Worm (Caenorhabditis elegans) whole organism, L1 larva: ENCODE results near the gene C23F12.3.
A peak's percentile ranks its signal among the peaks of the same experiment; 100 is the strongest.

Experiments
- C04F5.9 ChIP-seq: sonication (generic microtip); optimal IDR thresholded peaks from 2 replicates; lab custom pipeline; 2016; ENCODE audit warnings: missing genetic modification characterization, missing compliant biosample characterization
- F16B12.6 ChIP-seq: fragments of 150-350 bp; optimal IDR thresholded peaks from 2 replicates; lab custom pipeline; 2014; ENCODE audit warnings: missing biosample characterization, missing genetic modification characterization
- Y116A8C.19 ChIP-seq: sonication (generic microtip); optimal IDR thresholded peaks from 2 replicates; lab custom pipeline; 2016; ENCODE audit warnings: missing compliant biosample characterization, missing genetic modification characterization, borderline replicate concordance
- aha-1 ChIP-seq: fragments of 150-350 bp; optimal IDR thresholded peaks from 2 replicates; lab custom pipeline; 2014; ENCODE audit warnings: missing biosample characterization, missing genetic modification characterization
- aly-2 ChIP-seq: fragments of 150-350 bp; optimal IDR thresholded peaks from 2 replicates; lab custom pipeline; 2014; ENCODE audit warnings: missing biosample characterization, missing genetic modification characterization
- ama-1 ChIP-seq: fragments of 150-350 bp; optimal IDR thresholded peaks from 2 replicates; lab custom pipeline; 2014
- blmp-1 ChIP-seq: fragments of 150-350 bp; optimal IDR thresholded peaks from 2 replicates; lab custom pipeline; 2014; ENCODE audit warnings: missing biosample characterization, missing genetic modification characterization
- ceh-63 ChIP-seq: fragments of 200-800 bp; sonication (Bioruptor generic); optimal IDR thresholded peaks from 2 replicates; lab custom pipeline; 2018; ENCODE audit warnings: mild to moderate bottlenecking, missing genetic modification characterization, missing compliant biosample characterization
- ceh-82 ChIP-seq, 3 experiments: fragments of 150-350 bp in 1 of 3; sonication (generic microtip) in 2 of 3; optimal IDR thresholded peaks; 2 replicates each; lab custom pipeline; 2014 to 2017; ENCODE audit warnings: missing biosample characterization in 3 of 3, missing genetic modification characterization in 3 of 3
- ceh-88 ChIP-seq: fragments of 200-800 bp; sonication (Bioruptor generic); IDR thresholded peaks from 2 replicates; pipeline ENCODE4 v1.3.6; 2022; ENCODE audit warnings: missing genetic modification characterization, missing compliant biosample characterization
- dpl-1 ChIP-seq, 3 experiments: fragments of 150-350 bp in 2 of 3; sonication (generic microtip) in 1 of 3; optimal IDR thresholded peaks; 2 replicates each; lab custom pipeline; 2014 to 2017; ENCODE audit warnings: missing biosample characterization in 3 of 3, missing genetic modification characterization in 3 of 3, missing genetic modification reagents in 3 of 3
- dsc-1 ChIP-seq: sonication (generic microtip); optimal IDR thresholded peaks from 2 replicates; lab custom pipeline; 2016; ENCODE audit warnings: mild to moderate bottlenecking, missing genetic modification characterization, missing compliant biosample characterization
- efl-1 ChIP-seq, 4 experiments: fragments of 150-350 bp; optimal IDR thresholded peaks in 3 of 4; peaks in 1 of 4; 1 replicate in 1 of 4; 2 replicates in 3 of 4; lab custom pipeline; 2014; ENCODE audit warnings: missing biosample characterization in 2 of 4, missing genetic modification characterization in 2 of 4, missing genetic modification reagents in 2 of 4
- egl-27 ChIP-seq, 2 experiments: fragments of 150-350 bp in 1 of 2; sonication (generic microtip); optimal IDR thresholded peaks; 3 replicates each; lab custom pipeline; 2017 to 2018; ENCODE audit warnings: missing biosample characterization in 2 of 2, missing genetic modification characterization in 2 of 2, missing genetic modification reagents in 2 of 2
- elt-3 ChIP-seq, 6 experiments: fragments of 150-350 bp in 1 of 6; sonication (generic microtip); optimal IDR thresholded peaks; 2 replicates each; lab custom pipeline; 2017 to 2018; ENCODE audit warnings: missing biosample characterization in 6 of 6, missing genetic modification characterization in 6 of 6, inconsistent platforms in 1 of 6
- fkh-8 ChIP-seq: sonication (generic microtip); optimal IDR thresholded peaks from 2 replicates; lab custom pipeline; 2016; ENCODE audit warnings: mild to moderate bottlenecking, missing genetic modification characterization, missing compliant biosample characterization
- fos-1 ChIP-seq: fragments of 150-350 bp; optimal IDR thresholded peaks from 2 replicates; lab custom pipeline; 2014; ENCODE audit warnings: missing biosample characterization, missing genetic modification characterization
- grh-1 ChIP-seq: fragments of 200-800 bp; sonication (Bioruptor generic); IDR thresholded peaks from 2 replicates; pipeline ENCODE4 v1.3.6; 2022; ENCODE audit warnings: missing genetic modification reagents, missing genetic modification characterization, missing compliant biosample characterization
- hlh-17 ChIP-seq: fragments of 200-800 bp; sonication (Bioruptor generic); optimal IDR thresholded peaks from 2 replicates; lab custom pipeline; 2018; ENCODE audit warnings: missing genetic modification characterization, mild to moderate bottlenecking, missing compliant biosample characterization, moderate library complexity, borderline replicate concordance
- hpl-2 ChIP-seq: fragments of 150-350 bp; optimal IDR thresholded peaks from 2 replicates; lab custom pipeline; 2014; ENCODE audit warnings: missing biosample characterization, missing genetic modification reagents, missing genetic modification characterization
- jun-1 ChIP-seq: fragments of 150-350 bp; optimal IDR thresholded peaks from 2 replicates; lab custom pipeline; 2014; ENCODE audit warnings: missing biosample characterization, missing genetic modification reagents, missing genetic modification characterization
- lin-13 ChIP-seq: fragments of 150-350 bp; optimal IDR thresholded peaks from 2 replicates; lab custom pipeline; 2014; ENCODE audit warnings: missing biosample characterization, missing genetic modification reagents, missing genetic modification characterization
- lin-14 ChIP-seq: fragments of 200-800 bp; sonication (Bioruptor generic); optimal IDR thresholded peaks from 2 replicates; lab custom pipeline; 2018; ENCODE audit warnings: mild to moderate bottlenecking, missing genetic modification characterization, moderate library complexity, missing compliant biosample characterization
- lsy-2 ChIP-seq, 2 experiments: fragments of 150-350 bp; optimal IDR thresholded peaks; 2 replicates each; lab custom pipeline; 2014; ENCODE audit warnings: missing biosample characterization in 2 of 2, missing genetic modification characterization in 2 of 2
- mdl-1 ChIP-seq, 2 experiments: fragments of 150-350 bp; optimal IDR thresholded peaks; 2 replicates each; lab custom pipeline; 2014 to 2017; ENCODE audit warnings: missing biosample characterization in 2 of 2, missing genetic modification characterization in 2 of 2, inconsistent platforms in 1 of 2
- mef-2 ChIP-seq: fragments of 150-350 bp; optimal IDR thresholded peaks from 2 replicates; lab custom pipeline; 2014; ENCODE audit warnings: missing biosample characterization, missing genetic modification characterization
- nhr-11 ChIP-seq: fragments of 150-350 bp; optimal IDR thresholded peaks from 2 replicates; lab custom pipeline; 2014; ENCODE audit warnings: missing biosample characterization, missing genetic modification characterization
- nhr-12 ChIP-seq: sonication (generic microtip); optimal IDR thresholded peaks from 2 replicates; lab custom pipeline; 2017; ENCODE audit warnings: missing biosample characterization, missing genetic modification characterization
- nhr-20 ChIP-seq: sonication (generic microtip); optimal IDR thresholded peaks from 2 replicates; lab custom pipeline; 2016; ENCODE audit warnings: mild to moderate bottlenecking, missing genetic modification characterization, missing compliant biosample characterization
- nhr-237 ChIP-seq: fragments of 150-350 bp; optimal IDR thresholded peaks from 2 replicates; lab custom pipeline; 2014; ENCODE audit warnings: missing biosample characterization, missing genetic modification characterization
- nhr-28 ChIP-seq: fragments of 150-350 bp; optimal IDR thresholded peaks from 2 replicates; lab custom pipeline; 2014; ENCODE audit warnings: missing biosample characterization, missing genetic modification characterization
- nhr-47 ChIP-seq: sonication (generic microtip); optimal IDR thresholded peaks from 2 replicates; lab custom pipeline; 2016; ENCODE audit warnings: mild to moderate bottlenecking, missing genetic modification characterization, moderate library complexity, missing compliant biosample characterization
- nhr-76 ChIP-seq: sonication (generic microtip); optimal IDR thresholded peaks from 2 replicates; lab custom pipeline; 2017; ENCODE audit warnings: missing biosample characterization, missing genetic modification characterization
- nhr-77 ChIP-seq: fragments of 150-350 bp; optimal IDR thresholded peaks from 2 replicates; lab custom pipeline; 2014; ENCODE audit warnings: missing biosample characterization, missing genetic modification characterization
- nhr-84 ChIP-seq: sonication (generic microtip); optimal IDR thresholded peaks from 2 replicates; lab custom pipeline; 2017; ENCODE audit warnings: missing biosample characterization, missing genetic modification characterization
- nhr-90 ChIP-seq: sonication (generic microtip); optimal IDR thresholded peaks from 2 replicates; lab custom pipeline; 2016; ENCODE audit warnings: mild to moderate bottlenecking, missing genetic modification characterization, missing compliant biosample characterization; ENCODE audit not compliant: poor library complexity
- pag-3 ChIP-seq: sonication (generic microtip); optimal IDR thresholded peaks from 2 replicates; lab custom pipeline; 2017; ENCODE audit warnings: missing genetic modification characterization, mild to moderate bottlenecking, missing compliant biosample characterization, antibody characterized with exemption, borderline replicate concordance; ENCODE audit not compliant: insufficient read depth
- pax-3 ChIP-seq: fragments of 200-800 bp; sonication (Bioruptor generic); optimal IDR thresholded peaks from 2 replicates; lab custom pipeline; 2018; ENCODE audit warnings: mild to moderate bottlenecking, missing genetic modification characterization, moderate library complexity, missing compliant biosample characterization
- rnt-1 ChIP-seq: sonication (generic microtip); optimal IDR thresholded peaks from 2 replicates; lab custom pipeline; 2016; ENCODE audit warnings: mild to moderate bottlenecking, missing genetic modification characterization, moderate library complexity, missing compliant biosample characterization
- sup-37 ChIP-seq: fragments of 200-800 bp; sonication (Bioruptor generic); optimal IDR thresholded peaks from 2 replicates; lab custom pipeline; 2018; ENCODE audit warnings: mild to moderate bottlenecking, missing genetic modification characterization, missing compliant biosample characterization
- swsn-7 ChIP-seq: sonication (generic microtip); optimal IDR thresholded peaks from 2 replicates; lab custom pipeline; 2016; ENCODE audit warnings: missing genetic modification characterization, missing compliant biosample characterization
- tbx-2 ChIP-seq: sonication (generic microtip); optimal IDR thresholded peaks from 2 replicates; lab custom pipeline; 2016; ENCODE audit warnings: missing genetic modification characterization, missing compliant biosample characterization
- tlp-1 ChIP-seq: fragments of 150-350 bp; optimal IDR thresholded peaks from 2 replicates; lab custom pipeline; 2014; ENCODE audit warnings: missing biosample characterization, missing genetic modification characterization
- unc-130 ChIP-seq: fragments of 150-350 bp; optimal IDR thresholded peaks from 2 replicates; lab custom pipeline; 2017; ENCODE audit warnings: missing biosample characterization, missing genetic modification characterization, inconsistent platforms
- unc-62 ChIP-seq: fragments of 150-350 bp; optimal IDR thresholded peaks from 2 replicates; lab custom pipeline; 2014; ENCODE audit warnings: missing biosample characterization, missing genetic modification reagents, missing genetic modification characterization
- zag-1 ChIP-seq: fragments of 150-350 bp; optimal IDR thresholded peaks from 2 replicates; lab custom pipeline; 2014; ENCODE audit warnings: missing biosample characterization, missing genetic modification characterization
- zip-4 ChIP-seq: fragments of 200-800 bp; sonication (Bioruptor generic); optimal IDR thresholded peaks from 2 replicates; lab custom pipeline; 2018; ENCODE audit warnings: mild to moderate bottlenecking, missing genetic modification characterization, moderate library complexity, missing compliant biosample characterization
- ztf-11 ChIP-seq, 2 experiments: sonication (generic microtip); optimal IDR thresholded peaks; 2 replicates each; lab custom pipeline; 2016 to 2017; ENCODE audit warnings: missing genetic modification characterization in 2 of 2, missing biosample characterization in 1 of 2, missing compliant biosample characterization in 1 of 2
- ztf-4 ChIP-seq: fragments of 150-350 bp; optimal IDR thresholded peaks from 2 replicates; lab custom pipeline; 2014; ENCODE audit warnings: missing biosample characterization, missing genetic modification characterization

Gene C23F12.3

ce11 chrX:9391345-9391744 is at the start of gene C23F12.3:
Gene C23F12.3, plus strand, starts transcription at chrX:9391645.
- TF ChIP-seq nhr-20 (tag; lab: Kevin White, UChicago) (no peak), ztf-4 (tag; lab: Kevin White, UChicago) (no peak), fkh-8 (tag; lab: Kevin White, UChicago) (no peak), ceh-82 (tag; optimal IDR thresholded peaks at IDR 0.05; lab: Kevin White, UChicago) (no peak), F16B12.6 (tag; lab: Kevin White, UChicago) (no peak), Y116A8C.19 (tag; lab: Kevin White, UChicago) (no peak), mdl-1 (tag; optimal IDR thresholded peaks at IDR 0.05; lab: Kevin White, UChicago) (no peak), mef-2 (no peak), swsn-7 (tag; lab: Kevin White, UChicago) (no peak), dsc-1 (tag; lab: Kevin White, UChicago) (no peak), grh-1 (GFP tag; lab: Robert Waterston, UW) (no peak)

- TF ChIP-seq C04F5.9 = no peak
- TF ChIP-seq aly-2 (tag; lab: Kevin White, UChicago) = no peak
- no peak for TF ChIP-seq egl-27 (tag; optimal IDR thresholded peaks at IDR 0.05; lab: Kevin White, UChicago)
- TF ChIP-seq hpl-2 (GFP tag; lab: Kevin White, UChicago) = no peak
- TF ChIP-seq fos-1 (tag; lab: Kevin White, UChicago) = peak; percentile 52
- peak; percentile 45 for TF ChIP-seq unc-130 (tag; lab: Kevin White, UChicago)
- no peak for TF ChIP-seq hlh-17 (GFP tag; lab: Kevin White, UChicago)
- TF ChIP-seq nhr-28 = no peak
- TF ChIP-seq dsc-1 (tag; lab: Kevin White, UChicago) = peak; percentile 39
- TF ChIP-seq efl-1 (optimal IDR thresholded peaks at IDR 0.05; lab: Kevin White, UChicago) = peak; percentile 22 to 57
- TF ChIP-seq efl-1 (GFP tag; optimal IDR thresholded peaks at IDR 0.05 in 1 of 2; lab: Kevin White, UChicago) = peak; percentile 38 to 95
- peak; percentile 32 to 53 (median 50) for TF ChIP-seq dpl-1 (GFP tag; optimal IDR thresholded peaks at IDR 0.05; lab: Kevin White, UChicago)
- TF ChIP-seq zip-4 (GFP tag; lab: Kevin White, UChicago) = no peak
- TF ChIP-seq nhr-11 = no peak
- no peak for TF ChIP-seq ama-1
- no peak for TF ChIP-seq nhr-84 (tag; lab: Kevin White, UChicago)
- no peak for TF ChIP-seq zag-1 (tag; lab: Kevin White, UChicago)
- peak; percentile 78 for TF ChIP-seq nhr-47 (tag; lab: Kevin White, UChicago)
- peak; percentile 60 for TF ChIP-seq lin-13 (GFP tag; lab: Kevin White, UChicago)
- TF ChIP-seq grh-1 (GFP tag; lab: Robert Waterston, UW) = no peak
- TF ChIP-seq tlp-1 (tag; lab: Kevin White, UChicago) = no peak
- 0 out of 2 replicates have a peak, but pooled peaks have one; percentile 20 for TF ChIP-seq ceh-88 (GFP tag; lab: Robert Waterston, UW)
- TF ChIP-seq ceh-63 (GFP tag; lab: Kevin White, UChicago) = no peak
- peak; percentile 95 for TF ChIP-seq lin-14
- peak; percentile 69 for TF ChIP-seq nhr-90
- peak; percentile 26 for TF ChIP-seq F16B12.6 (tag; lab: Kevin White, UChicago)
- no peak for TF ChIP-seq unc-62 (GFP tag; lab: Kevin White, UChicago)
- TF ChIP-seq nhr-77 = no peak
- TF ChIP-seq lsy-2 (tag; optimal IDR thresholded peaks at IDR 0.05; lab: Kevin White, UChicago) = peak; percentile 52 to 55
- TF ChIP-seq pag-3 = no peak
- TF ChIP-seq tbx-2 (tag; lab: Kevin White, UChicago) = peak; percentile 40
- TF ChIP-seq pax-3 = peak; percentile 19
- TF ChIP-seq nhr-76 (tag; lab: Kevin White, UChicago) = no peak
- peak; percentile 32 for TF ChIP-seq blmp-1 (tag; lab: Kevin White, UChicago)
- TF ChIP-seq nhr-237 (tag; lab: Kevin White, UChicago) = no peak
- TF ChIP-seq aha-1 = no peak
- no peak for TF ChIP-seq sup-37 (GFP tag; lab: Kevin White, UChicago)
- TF ChIP-seq swsn-7 (tag; lab: Kevin White, UChicago) = peak; percentile 63
- peak in 1 of 6 experiments; percentile 45 for TF ChIP-seq elt-3 (tag; optimal IDR thresholded peaks at IDR 0.05; lab: Kevin White, UChicago)
- no peak for TF ChIP-seq ztf-11 (tag; optimal IDR thresholded peaks at IDR 0.05; lab: Kevin White, UChicago)
- no peak for TF ChIP-seq nhr-12 (tag; lab: Kevin White, UChicago)
- peak; percentile 78 for TF ChIP-seq rnt-1 (tag; lab: Kevin White, UChicago)
- TF ChIP-seq jun-1 = no peak
Observed at ce11 chrX:9347380-9347979, 44.0 kb upstream of the C23F12.3 start, which contains the start of gene oga-1. Gene oga-1, minus strand, starts transcription at chrX:9347430.
